Worm (Caenorhabditis elegans) whole organism, L4 larva: ENCODE measurements around the gene F10E7.9.

Source experiments
- T20F7.1 ChIP-seq: fragments of 200-800 bp; sonication (Bioruptor generic); optimal IDR thresholded peaks from 2 replicates; lab custom pipeline; 2018; ENCODE audit warnings: mild to moderate bottlenecking, missing genetic modification characterization, missing compliant biosample characterization
- Y48G9A.11 ChIP-seq: fragments of 200-800 bp; sonication (Bioruptor generic); IDR thresholded peaks from 2 replicates; pipeline ENCODE4 v1.3.6; 2022; ENCODE audit warnings: missing genetic modification reagents, missing genetic modification characterization, missing compliant biosample characterization
- ZK337.2 ChIP-seq: fragments of 200-800 bp; sonication (Bioruptor generic); IDR thresholded peaks from 2 replicates; pipeline ENCODE4 v1.3.6; 2022; ENCODE audit warnings: missing genetic modification reagents, missing genetic modification characterization, missing compliant biosample characterization
- nhr-28 ChIP-seq: fragments of 150-350 bp; optimal IDR thresholded peaks from 2 replicates; lab custom pipeline; 2014; ENCODE audit warnings: missing biosample characterization, missing genetic modification characterization
- nhr-6 ChIP-seq: fragments of 150-350 bp; optimal IDR thresholded peaks from 2 replicates; lab custom pipeline; 2014; ENCODE audit warnings: missing biosample characterization, missing genetic modification characterization
- snpc-4 ChIP-seq: fragments of 150-350 bp; optimal IDR thresholded peaks from 2 replicates; lab custom pipeline; 2014; ENCODE audit warnings: missing biosample characterization, missing genetic modification characterization

DNA sequence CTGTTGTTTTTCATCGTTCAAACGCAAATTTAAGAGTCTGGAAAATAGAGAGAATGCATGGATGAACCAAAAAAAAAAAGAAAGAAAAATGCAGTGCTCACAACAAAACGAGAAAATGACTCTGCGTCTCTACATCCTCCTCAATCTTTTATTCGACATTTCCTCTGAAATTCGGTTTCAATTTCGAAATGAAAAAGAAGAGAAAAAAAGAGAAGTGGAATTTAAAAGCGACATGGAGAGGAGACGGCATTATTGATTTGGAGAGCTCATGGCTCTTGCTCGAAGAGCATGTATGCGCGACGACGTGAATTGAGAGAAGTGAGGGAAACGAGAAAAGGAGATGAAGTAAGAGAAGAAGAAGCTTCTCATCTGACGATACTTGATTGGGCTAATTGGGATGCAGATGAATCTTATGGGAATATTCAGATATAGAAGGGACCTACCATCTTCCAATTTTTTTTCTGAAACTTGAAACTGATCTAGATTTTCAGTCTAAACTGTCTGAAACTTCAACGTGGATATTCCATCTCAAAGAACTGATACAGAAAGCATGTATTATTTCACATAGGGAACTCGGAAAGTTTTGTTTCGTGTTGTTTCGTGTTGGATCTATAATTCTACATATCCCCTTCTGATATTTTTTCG is 1.3 kb upstream of the F10E7.9 start:
- TF ChIP-seq ZK337.2 (GFP tag; lab: Robert Waterston, UW) (no peak), nhr-28 (tag; lab: Kevin White, UChicago) (no peak), snpc-4 (tag; lab: Kevin White, UChicago) (no peak), nhr-6 (tag; lab: Kevin White, UChicago) (no peak), T20F7.1 (no peak), Y48G9A.11 (GFP tag; lab: Robert Waterston, UW) (no peak)
